Fruit fly (Drosophila melanogaster) whole organism, larva: ENCODE data around the gene Tl.

Experiments
- noc ChIP-seq: fragments of 200-800 bp; sonication (Bioruptor generic); optimal IDR thresholded peaks from 3 replicates; lab custom pipeline; 2019; ENCODE audit warnings: missing biosample characterization, mild to moderate bottlenecking, missing genetic modification characterization, moderate library complexity

Gene Tl

dm6 chr3R:26862213-26862612 is 63.4 kb downstream of the Tl start:
- no peak for TF ChIP-seq noc

dm6 chr3R:26862848-26863448 is 64.1 kb downstream of the Tl start, which contains the start of the genes Lerp and IntS12:
Gene Lerp (minus strand): TSS chr3R:26863130.
Gene IntS12 (plus strand): TSS chr3R:26863376.
- no peak for TF ChIP-seq noc

- peak; percentile 72 for TF ChIP-seq noc
Measured at dm6 chr3R:26866577-26867456, 68.0 kb downstream of the Tl start, which contains the start of the genes ball and His2Av. Gene ball (minus strand): TSS chr3R:26866807. Gene His2Av (plus strand): TSS chr3R:26866929.

dm6 chr3R:26867457-26868044 is 68.7 kb downstream of the Tl start:
- no peak for TF ChIP-seq noc

- no peak for TF ChIP-seq noc
Measured at dm6 chr3R:26869431-26869830, 70.6 kb downstream of the Tl start.

dm6 chr3R:26870494-26870893 is 71.7 kb downstream of the Tl start:
- no peak for TF ChIP-seq noc

dm6 chr3R:26871061-26871460 is 72.2 kb downstream of the Tl start:
- no peak for TF ChIP-seq noc

dm6 chr3R:26871852-26872251 is 73.0 kb downstream of the Tl start, which contains the start of gene SPARC:
Gene SPARC (minus strand): TSS chr3R:26871995.
- no peak for TF ChIP-seq noc

- TF ChIP-seq noc: peak; percentile 67
Measured at dm6 chr3R:26875544-26876027, 76.7 kb downstream of the Tl start, which contains the start of gene Rb97D. Gene Rb97D (minus strand): TSS chr3R:26875742.

dm6 chr3R:26876432-26876831 is 77.6 kb downstream of the Tl start, which contains the start of gene CG5500:
Gene CG5500 (plus strand): TSS chr3R:26876630.
- no peak for TF ChIP-seq noc

- TF ChIP-seq noc: no peak
Measured at dm6 chr3R:26876851-26877250, 78.0 kb downstream of the Tl start.

- no peak for TF ChIP-seq noc
Measured at dm6 chr3R:26881121-26881895, 82.5 kb downstream of the Tl start, which contains the start of the genes ro and T48. Gene ro (minus strand): TSS chr3R:26881171. Gene T48 (plus strand): TSS chr3R:26881734.

dm6 chr3R:26882230-26883014 is 83.6 kb downstream of the Tl start:
- TF ChIP-seq noc: no peak

dm6 chr3R:26883015-26883292 is 84.1 kb downstream of the Tl start:
- TF ChIP-seq noc: no peak

dm6 chr3R:26885192-26885591 is 86.4 kb downstream of the Tl start:
- TF ChIP-seq noc: no peak

dm6 chr3R:26886283-26886689 is 87.4 kb downstream of the Tl start:
- TF ChIP-seq noc: peak; percentile 65
